Fruit fly (Drosophila melanogaster): Measurements from ENCODE around the gene kipf.
A peak's percentile ranks its signal among the peaks of the same experiment; 100 is the strongest.

Gene kipf

dm6 chr3R:7907311-7907710 lies 6.3 kb upstream of the kipf start, which contains the start of the genes Taf7 and EMC1 (continued):
- TF ChIP-seq inv (GFP tag; IDR thresholded peaks at IDR 0.05; ENCODE audit: partially characterized antibody) (peak; percentile 98), Stat92E (GFP tag; optimal IDR thresholded peaks at IDR 0.05) (peak in 1 of 3 experiments; percentile 29), NfI (GFP tag; optimal IDR thresholded peaks at IDR 0.05) (no peak), CG3838 (GFP tag; optimal IDR thresholded peaks at IDR 0.05) (no peak), CG11247 (GFP tag; IDR thresholded peaks at IDR 0.05) (no peak), CG6689 (GFP tag; IDR thresholded peaks at IDR 0.05) (no peak), nerfin-2 (GFP tag; IDR thresholded peaks at IDR 0.05; ENCODE audit: partially characterized antibody) (peak; percentile 91), BtbVII (GFP tag; optimal IDR thresholded peaks at IDR 0.05) (no peak), CG8924 (tag; optimal IDR thresholded peaks at IDR 0.05) (no peak), Blimp-1 (GFP tag; optimal IDR thresholded peaks at IDR 0.05) (no peak), crol (GFP tag; IDR thresholded peaks at IDR 0.05) (no peak), CG14050 (GFP tag; IDR thresholded peaks at IDR 0.05) (no peak), jumu (GFP tag; optimal IDR thresholded peaks at IDR 0.05) (peak; percentile 64), CG18011 (GFP tag; optimal IDR thresholded peaks at IDR 0.05) (no peak), stc (GFP tag; IDR thresholded peaks at IDR 0.05) (no peak), Mes4 (GFP tag; optimal IDR thresholded peaks at IDR 0.05) (peak; percentile 23), gcm2 (GFP tag; optimal IDR thresholded peaks at IDR 0.05) (no peak), lbe (GFP tag; optimal IDR thresholded peaks at IDR 0.05) (no peak), CG15011 (GFP tag; optimal IDR thresholded peaks at IDR 0.05) (no peak), CG15696 (tag; optimal IDR thresholded peaks at IDR 0.05) (peak; percentile 44), her (GFP tag; optimal IDR thresholded peaks at IDR 0.05) (no peak), bbx (GFP tag; IDR thresholded peaks at IDR 0.05; ENCODE audit: partially characterized antibody) (peak; percentile 63), CG18619 (GFP tag; optimal IDR thresholded peaks at IDR 0.05) (no peak), HmgZ (tag; optimal IDR thresholded peaks at IDR 0.05) (peak; percentile 46), BEAF-32 (GFP tag; optimal IDR thresholded peaks at IDR 0.05) (peak; percentile 100), pros (GFP tag; optimal IDR thresholded peaks at IDR 0.05) (no peak), al (GFP tag; IDR thresholded peaks at IDR 0.05) (0 out of 2 replicates have a peak, but pooled peaks have one; percentile 17), sna (GFP tag; IDR thresholded peaks at IDR 0.05; ENCODE audit: partially characterized antibody) (peak; percentile 92), CG34224 (GFP tag; IDR thresholded peaks at IDR 0.05; ENCODE audit: partially characterized antibody) (peak; percentile 89), sug (tag; optimal IDR thresholded peaks at IDR 0.05) (no peak), bsh (GFP tag; optimal IDR thresholded peaks at IDR 0.05) (no peak), nerfin-1 (tag; optimal IDR thresholded peaks at IDR 0.05) (no peak), ro (GFP tag; IDR thresholded peaks at IDR 0.05) (no peak), Gsc (GFP tag; IDR thresholded peaks at IDR 0.05) (no peak), CG12942 (GFP tag; optimal IDR thresholded peaks at IDR 0.05) (peak; percentile 30), CG16813 (GFP tag; IDR thresholded peaks at IDR 0.05; ENCODE audit: partially characterized antibody) (peak; percentile 99), CG5180 (GFP tag; optimal IDR thresholded peaks at IDR 0.05) (no peak), lab (GFP tag; optimal IDR thresholded peaks at IDR 0.05) (no peak), run (tag; optimal IDR thresholded peaks at IDR 0.05) (no peak), unpg (GFP tag; optimal IDR thresholded peaks at IDR 0.05) (no peak), YL-1 (GFP tag; optimal IDR thresholded peaks at IDR 0.05) (peak; percentile 46), CG4282 (GFP tag; optimal IDR thresholded peaks at IDR 0.05) (no peak), CG3281 (GFP tag; optimal IDR thresholded peaks at IDR 0.05) (no peak), zen (tag; optimal IDR thresholded peaks at IDR 0.05) (peak; percentile 47), tup (GFP tag; optimal IDR thresholded peaks at IDR 0.05) (no peak), ci (GFP tag; IDR thresholded peaks at IDR 0.05) (no peak), CG2202 (tag; optimal IDR thresholded peaks at IDR 0.05) (no peak), Hr3 (GFP tag; optimal IDR thresholded peaks at IDR 0.05) (peak; percentile 92), kay (GFP tag; optimal IDR thresholded peaks at IDR 0.05) (no peak), CG1792 (GFP tag; optimal IDR thresholded peaks at IDR 0.05) (peak; percentile 39)
